Worm (Caenorhabditis elegans) whole organism, young adult: ENCODE measurements around the gene F20D6.6.

Source experiments
- F49E8.2 ChIP-seq: sonication (generic microtip); optimal IDR thresholded peaks from 3 replicates; lab custom pipeline; 2017; ENCODE audit warnings: missing genetic modification characterization, mild to moderate bottlenecking, missing compliant biosample characterization, antibody characterized with exemption, moderate library complexity; ENCODE audit not compliant: insufficient read depth
- mxl-1 ChIP-seq: sonication (generic microtip); optimal IDR thresholded peaks from 2 replicates; lab custom pipeline; 2016; ENCODE audit warnings: missing genetic modification characterization, missing compliant biosample characterization
- unc-62 ChIP-seq: fragments of 150-350 bp; optimal IDR thresholded peaks from 2 replicates; lab custom pipeline; 2014; ENCODE audit warnings: missing biosample characterization, missing genetic modification reagents, missing genetic modification characterization

ce11 chrV:8190016-8190415 is 30.3 kb downstream of the F20D6.6 start, which contains the start of gene F20D6.12:
- TF ChIP-seq unc-62 (GFP tag; lab: Kevin White, UChicago), result no peak
- TF ChIP-seq mxl-1, result no peak
- no peak for TF ChIP-seq F49E8.2 (tag; lab: Kevin White, UChicago)
